Worm (Caenorhabditis elegans): ENCODE results near the gene B0024.11.

The B0024.11 gene

ce11 chrV:10355773-10356335 lies 36.5 kb upstream of the B0024.11 start, which contains the start of gene sluh-7 (continued):
- peak; percentile 73 for TF ChIP-seq skn-1 (tag; optimal IDR thresholded peaks at IDR 0.05)
- TF ChIP-seq elt-2 (tag; optimal IDR thresholded peaks at IDR 0.05), result peak; percentile 65
- TF ChIP-seq nhr-28 (tag; optimal IDR thresholded peaks at IDR 0.05), result no peak
- TF ChIP-seq mep-1 (tag; optimal IDR thresholded peaks at IDR 0.05), result peak; percentile 93
- TF ChIP-seq C16A3.4 (tag; optimal IDR thresholded peaks at IDR 0.05), result peak; percentile 62
- TF ChIP-seq lin-13 (GFP tag; optimal IDR thresholded peaks at IDR 0.05), result peak; percentile 72
- no peak for TF ChIP-seq tlp-1 (tag; optimal IDR thresholded peaks at IDR 0.05)
- TF ChIP-seq C34B4.2 (tag; optimal IDR thresholded peaks at IDR 0.05), result no peak
- peak; percentile 82 to 84 for TF ChIP-seq lsy-2 (tag; optimal IDR thresholded peaks at IDR 0.05)
- no peak for TF ChIP-seq nhr-76 (tag; optimal IDR thresholded peaks at IDR 0.05)
- no peak for TF ChIP-seq ets-5 (GFP tag; IDR thresholded peaks at IDR 0.05)
- TF ChIP-seq ceh-82 (tag; optimal IDR thresholded peaks at IDR 0.05), result peak; percentile 69 to 78 (median 74)
- no peak for TF ChIP-seq egl-27 (tag; optimal IDR thresholded peaks at IDR 0.05)
- no peak for TF ChIP-seq pqm-1 (tag; optimal IDR thresholded peaks at IDR 0.05)
- TF ChIP-seq grh-1 (GFP tag; IDR thresholded peaks at IDR 0.05), result peak; percentile 67
- peak; percentile 97 for TF ChIP-seq lir-3 (tag; optimal IDR thresholded peaks at IDR 0.05; ENCODE audit: poor library complexity)
- peak in 1 of 2 experiments; percentile 35 for TF ChIP-seq mdl-1 (tag; optimal IDR thresholded peaks at IDR 0.05)
- TF ChIP-seq C04F5.9 (tag; optimal IDR thresholded peaks at IDR 0.05), result peak; percentile 79
- TF ChIP-seq F16B12.6 (tag; optimal IDR thresholded peaks at IDR 0.05), result peak; percentile 6
- peak; percentile 95 for TF ChIP-seq irx-1 (tag; optimal IDR thresholded peaks at IDR 0.05)
- peak; percentile 90 for TF ChIP-seq sox-4 (tag; optimal IDR thresholded peaks at IDR 0.05)
- peak; percentile 69 for TF ChIP-seq ceh-88 (GFP tag; IDR thresholded peaks at IDR 0.05)
- peak; percentile 85 for TF ChIP-seq unc-98 (GFP tag; IDR thresholded peaks at IDR 0.05)
- no peak for TF ChIP-seq sptf-1 (tag; optimal IDR thresholded peaks at IDR 0.05)
- TF ChIP-seq sup-37 (GFP tag; optimal IDR thresholded peaks at IDR 0.05), result peak; percentile 63
- peak; percentile 84 for TF ChIP-seq swsn-7 (tag; optimal IDR thresholded peaks at IDR 0.05)
- peak; percentile 88 for TF ChIP-seq nhr-20 (tag; optimal IDR thresholded peaks at IDR 0.05)
- TF ChIP-seq efl-3 (GFP tag; optimal IDR thresholded peaks at IDR 0.05), result peak; percentile 11
- peak; percentile 65 for TF ChIP-seq lin-39 (tag; optimal IDR thresholded peaks at IDR 0.05)
- TF ChIP-seq ztf-11 (tag; optimal IDR thresholded peaks at IDR 0.05), result peak in 1 of 2 experiments; percentile 96
- TF ChIP-seq snu-23 (GFP tag; optimal IDR thresholded peaks at IDR 0.05), result peak; percentile 87
- peak; percentile 44 for TF ChIP-seq fos-1 (tag; optimal IDR thresholded peaks at IDR 0.05)
- TF ChIP-seq pag-3 (tag; optimal IDR thresholded peaks at IDR 0.05; ENCODE audit: borderline replicate concordance, insufficient read depth), result no peak
- no peak for TF ChIP-seq ceh-8 (GFP tag; optimal IDR thresholded peaks at IDR 0.05)
- TF ChIP-seq nhr-84 (tag; optimal IDR thresholded peaks at IDR 0.05), result no peak
- peak; percentile 28 for TF ChIP-seq nhr-11 (tag; optimal IDR thresholded peaks at IDR 0.05)
- TF ChIP-seq nhr-12 (tag; optimal IDR thresholded peaks at IDR 0.05), result no peak
- TF ChIP-seq snpc-4 (tag; optimal IDR thresholded peaks at IDR 0.05), result peak; percentile 26
- TF ChIP-seq mef-2 (tag; optimal IDR thresholded peaks at IDR 0.05), result peak; percentile 12
- TF ChIP-seq tbx-2 (tag; optimal IDR thresholded peaks at IDR 0.05), result peak; percentile 91
- TF ChIP-seq rnt-1 (tag; optimal IDR thresholded peaks at IDR 0.05), result peak; percentile 99
- peak; percentile 60 for TF ChIP-seq vab-15 (tag; optimal IDR thresholded peaks at IDR 0.05)
- TF ChIP-seq lin-35 (GFP tag; optimal IDR thresholded peaks at IDR 0.05), result peak; percentile 94 to 97
- TF ChIP-seq ceh-90 (tag; optimal IDR thresholded peaks at IDR 0.05), result peak; percentile 96
- peak; percentile 38 for TF ChIP-seq nhr-77 (tag; optimal IDR thresholded peaks at IDR 0.05)
- peak; percentile 89 for TF ChIP-seq xbp-1 (tag; optimal IDR thresholded peaks at IDR 0.05)
- TF ChIP-seq unc-130 (tag; optimal IDR thresholded peaks at IDR 0.05), result peak; percentile 71
- TF ChIP-seq hlh-4 (tag; optimal IDR thresholded peaks at IDR 0.05), result peak; percentile 3
- TF ChIP-seq blmp-1 (tag; optimal IDR thresholded peaks at IDR 0.05), result peak; percentile 77
- TF ChIP-seq nhr-237 (tag; optimal IDR thresholded peaks at IDR 0.05), result peak; percentile 41
- TF ChIP-seq unc-62 (GFP tag; optimal IDR thresholded peaks at IDR 0.05), result no peak
- no peak for TF ChIP-seq hlh-17 (GFP tag; optimal IDR thresholded peaks at IDR 0.05; ENCODE audit: borderline replicate concordance)
- no peak for TF ChIP-seq fkh-10 (GFP tag; optimal IDR thresholded peaks at IDR 0.05)

All from whole organism, L1 larva.